Worm (Caenorhabditis elegans) whole organism, young adult: ENCODE results near the gene srxa-19.

Experiments used
- B0019.2 ChIP-seq: fragments of 200-800 bp; sonication (Bioruptor generic); conservative IDR thresholded peaks from 2 replicates; pipeline ENCODE4 v1.3.6; 2022; ENCODE audit warnings: missing genetic modification reagents, missing genetic modification characterization, missing compliant biosample characterization
- B0336.3 ChIP-seq: fragments of 200-800 bp; sonication (Bioruptor generic); IDR thresholded peaks from 2 replicates; pipeline ENCODE4 v1.3.6; 2022; ENCODE audit warnings: missing genetic modification characterization, missing compliant biosample characterization
- C06A6.2 ChIP-seq: fragments of 200-800 bp; sonication (Bioruptor generic); conservative IDR thresholded peaks from 2 replicates; pipeline ENCODE4 v1.3.6; 2022; ENCODE audit warnings: missing genetic modification characterization, missing compliant biosample characterization
- C17E4.6 ChIP-seq: fragments of 200-800 bp; sonication (Bioruptor generic); IDR thresholded peaks from 2 replicates; pipeline ENCODE4 v1.3.6; 2022; ENCODE audit warnings: missing genetic modification reagents, missing genetic modification characterization, missing compliant biosample characterization
- D2030.7 ChIP-seq: fragments of 200-800 bp; sonication (Bioruptor generic); IDR thresholded peaks from 2 replicates; pipeline ENCODE4 v1.3.6; 2022; ENCODE audit warnings: missing genetic modification reagents, missing genetic modification characterization, missing compliant biosample characterization
- F22D6.2 ChIP-seq: sonication (generic microtip); optimal IDR thresholded peaks from 2 replicates; lab custom pipeline; 2016; ENCODE audit warnings: mild to moderate bottlenecking, missing genetic modification characterization, missing compliant biosample characterization
- F33H1.4 ChIP-seq: fragments of 200-800 bp; sonication (Bioruptor generic); IDR thresholded peaks from 2 replicates; pipeline ENCODE4 v1.3.6; 2022; ENCODE audit warnings: missing genetic modification reagents, missing genetic modification characterization, missing compliant biosample characterization
- F49E8.2 ChIP-seq: sonication (generic microtip); optimal IDR thresholded peaks from 3 replicates; lab custom pipeline; 2017; ENCODE audit warnings: missing genetic modification characterization, mild to moderate bottlenecking, missing compliant biosample characterization, antibody characterized with exemption, moderate library complexity; ENCODE audit not compliant: insufficient read depth
- F57C9.4 ChIP-seq: sonication (generic microtip); optimal IDR thresholded peaks from 2 replicates; lab custom pipeline; 2017; ENCODE audit warnings: mild to moderate bottlenecking, missing genetic modification characterization, missing compliant biosample characterization
- T26A5.8 ChIP-seq: sonication (generic microtip); optimal IDR thresholded peaks from 2 replicates; lab custom pipeline; 2016; ENCODE audit warnings: missing genetic modification characterization, missing compliant biosample characterization
- aptf-2 ChIP-seq: fragments of 200-800 bp; sonication (Bioruptor generic); conservative IDR thresholded peaks from 2 replicates; pipeline ENCODE4 v1.3.6; 2022; ENCODE audit warnings: missing genetic modification reagents, missing genetic modification characterization, missing compliant biosample characterization
- aptf-3 ChIP-seq: fragments of 200-800 bp; sonication (Bioruptor generic); IDR thresholded peaks from 2 replicates; pipeline ENCODE4 v1.3.6; 2022; ENCODE audit warnings: missing genetic modification characterization, missing compliant biosample characterization
- atf-7 ChIP-seq: sonication (generic microtip); optimal IDR thresholded peaks from 2 replicates; lab custom pipeline; 2017; ENCODE audit warnings: mild to moderate bottlenecking, missing genetic modification characterization, missing compliant biosample characterization
- bed-2 ChIP-seq: fragments of 200-800 bp; sonication (Bioruptor generic); IDR thresholded peaks from 2 replicates; pipeline ENCODE4 v1.3.6; 2022; ENCODE audit warnings: missing genetic modification reagents, missing genetic modification characterization, missing compliant biosample characterization
- ceh-27 ChIP-seq: fragments of 200-800 bp; sonication (Bioruptor generic); optimal IDR thresholded peaks from 2 replicates; lab custom pipeline; 2018; ENCODE audit warnings: mild to moderate bottlenecking, missing genetic modification characterization, moderate library complexity, missing compliant biosample characterization
- die-1 ChIP-seq: sonication (generic microtip); optimal IDR thresholded peaks from 2 replicates; lab custom pipeline; 2016; ENCODE audit warnings: missing genotype, mild to moderate bottlenecking, missing genetic modification characterization, missing compliant biosample characterization
- dox-1 ChIP-seq: fragments of 200-800 bp; sonication (Bioruptor generic); IDR thresholded peaks from 2 replicates; pipeline ENCODE4 v1.3.6; 2022; ENCODE audit warnings: missing genetic modification reagents, missing genetic modification characterization, missing compliant biosample characterization
- dpl-1 ChIP-seq: fragments of 150-350 bp; optimal IDR thresholded peaks from 2 replicates; lab custom pipeline; 2014; ENCODE audit warnings: missing biosample characterization, missing genetic modification reagents, missing genetic modification characterization
- efl-1 ChIP-seq: fragments of 150-350 bp; optimal IDR thresholded peaks from 2 replicates; lab custom pipeline; 2014; ENCODE audit warnings: missing biosample characterization, missing genetic modification reagents, missing genetic modification characterization
- egl-18 ChIP-seq: fragments of 200-800 bp; sonication (Bioruptor generic); IDR thresholded peaks from 2 replicates; pipeline ENCODE4 v1.3.6; 2022; ENCODE audit warnings: missing genetic modification reagents, missing genetic modification characterization, missing compliant biosample characterization
- egl-44 ChIP-seq: fragments of 200-800 bp; sonication (Bioruptor generic); IDR thresholded peaks from 2 replicates; pipeline ENCODE4 v1.3.6; 2022; ENCODE audit warnings: missing genetic modification reagents, missing genetic modification characterization, missing compliant biosample characterization
- hlh-12 ChIP-seq: sonication (generic microtip); optimal IDR thresholded peaks from 2 replicates; lab custom pipeline; 2016; ENCODE audit warnings: missing genetic modification characterization, missing compliant biosample characterization
- hmg-20 ChIP-seq: fragments of 200-800 bp; sonication (Bioruptor generic); IDR thresholded peaks from 2 replicates; pipeline ENCODE4 v1.3.6; 2022; ENCODE audit warnings: missing genetic modification reagents, missing genetic modification characterization, missing compliant biosample characterization
- lin-26 ChIP-seq: fragments of 200-800 bp; sonication (Bioruptor generic); IDR thresholded peaks from 2 replicates; pipeline ENCODE4 v1.3.6; 2022; ENCODE audit warnings: missing genetic modification reagents, missing genetic modification characterization, missing compliant biosample characterization
- madf-10 ChIP-seq: sonication (generic microtip); optimal IDR thresholded peaks from 2 replicates; lab custom pipeline; 2016; ENCODE audit warnings: mild to moderate bottlenecking, missing genetic modification characterization, missing compliant biosample characterization
- madf-6 ChIP-seq: fragments of 200-800 bp; sonication (Bioruptor generic); IDR thresholded peaks from 2 replicates; pipeline ENCODE4 v1.3.6; 2022; ENCODE audit warnings: missing genetic modification reagents, missing genetic modification characterization, missing compliant biosample characterization
- mel-28 ChIP-seq: sonication (generic microtip); optimal IDR thresholded peaks from 2 replicates; lab custom pipeline; 2016; ENCODE audit warnings: borderline replicate concordance, mild to moderate bottlenecking, missing genetic modification characterization, missing compliant biosample characterization
- mes-4 ChIP-seq: sonication (generic microtip); optimal IDR thresholded peaks from 2 replicates; lab custom pipeline; 2016; ENCODE audit warnings: missing genotype, missing genetic modification characterization, missing compliant biosample characterization
- nfya-1 ChIP-seq: sonication (generic microtip); optimal IDR thresholded peaks from 2 replicates; lab custom pipeline; 2017; ENCODE audit warnings: antibody characterized with exemption, missing compliant biosample characterization, missing genetic modification characterization, borderline replicate concordance; ENCODE audit not compliant: insufficient read depth
- pha-4 ChIP-seq: fragments of 150-350 bp; sonication (generic microtip); optimal IDR thresholded peaks from 2 replicates; lab custom pipeline; 2014; ENCODE audit warnings: missing biosample characterization, missing genetic modification reagents, missing genetic modification characterization
- rpc-1 ChIP-seq, 2 experiments: fragments of 150-350 bp in 1 of 2; sonication (generic microtip) in 1 of 2; optimal IDR thresholded peaks; 2 replicates each; lab custom pipeline; 2014 to 2018; ENCODE audit warnings: missing biosample characterization in 1 of 2, missing genetic modification characterization in 1 of 2, missing genetic modification reagents in 1 of 2, missing genotype in 1 of 2
- somi-1 ChIP-seq: fragments of 200-800 bp; sonication (Bioruptor generic); optimal IDR thresholded peaks from 2 replicates; lab custom pipeline; 2018; ENCODE audit warnings: mild to moderate bottlenecking, missing genetic modification characterization, missing compliant biosample characterization
- unc-130 ChIP-seq: sonication (generic microtip); optimal IDR thresholded peaks from 2 replicates; lab custom pipeline; 2016; ENCODE audit warnings: missing genetic modification reagents, missing genetic modification characterization, missing compliant biosample characterization
- zfh-2 ChIP-seq: fragments of 200-800 bp; sonication (Bioruptor generic); conservative IDR thresholded peaks from 2 replicates; pipeline ENCODE4 v1.3.6; 2022; ENCODE audit warnings: missing genetic modification reagents, missing genetic modification characterization, missing compliant biosample characterization
- ztf-26 ChIP-seq: sonication (generic microtip); optimal IDR thresholded peaks from 2 replicates; lab custom pipeline; 2017; ENCODE audit warnings: missing genetic modification characterization, missing compliant biosample characterization
- ztf-6 ChIP-seq: fragments of 200-800 bp; sonication (Bioruptor generic); IDR thresholded peaks from 2 replicates; pipeline ENCODE4 v1.3.6; 2022; ENCODE audit warnings: missing genetic modification reagents, missing genetic modification characterization, missing compliant biosample characterization

The srxa-19 gene

ce11 chrV:10123324-10123723 is 754 bp upstream of the srxa-19 start, which contains the start of gene C08B6.6:
C08B6.6 (plus strand) TSS chrV:10123624.
- no peak for TF ChIP-seq ztf-6
- TF ChIP-seq aptf-2: no peak
- no peak for TF ChIP-seq nfya-1 (tag; lab: Kevin White, UChicago)
- TF ChIP-seq pha-4 (tag; lab: Kevin White, UChicago): no peak
- no peak for TF ChIP-seq efl-1
- TF ChIP-seq atf-7 (tag; lab: Kevin White, UChicago): no peak
- no peak for TF ChIP-seq D2030.7
- TF ChIP-seq C06A6.2 (GFP tag; lab: Robert Waterston, UW): no peak
- TF ChIP-seq somi-1 (GFP tag; lab: Kevin White, UChicago): no peak
- no peak for TF ChIP-seq mel-28 (tag; lab: Kevin White, UChicago)
- no peak for TF ChIP-seq aptf-3 (GFP tag; lab: Robert Waterston, UW)
- no peak for TF ChIP-seq egl-18
- TF ChIP-seq, all 124 proteins: peak for 0

ce11 chrV:10120898-10121297 is 1.7 kb downstream of the srxa-19 start, which contains the start of gene srxa-18:
srxa-18 (minus strand) TSS chrV:10120997.
- TF ChIP-seq madf-6: no peak
- TF ChIP-seq ceh-27 (GFP tag; lab: Kevin White, UChicago): no peak
- no peak for TF ChIP-seq F57C9.4 (tag; lab: Kevin White, UChicago)
- no peak for TF ChIP-seq atf-7 (tag; lab: Kevin White, UChicago)
- no peak for TF ChIP-seq C17E4.6 (GFP tag; lab: Robert Waterston, UW)
- no peak for TF ChIP-seq bed-2 (GFP tag; lab: Robert Waterston, UW)
- no peak for TF ChIP-seq F49E8.2 (tag; lab: Kevin White, UChicago)
- no peak for TF ChIP-seq madf-10 (tag; lab: Kevin White, UChicago)
- no peak for TF ChIP-seq zfh-2
- no peak for TF ChIP-seq die-1 (tag; lab: Kevin White, UChicago)
- no peak for TF ChIP-seq F22D6.2
- TF ChIP-seq, all 124 proteins: peak for 0

ce11 chrV:10117465-10117864 is 5.1 kb downstream of the srxa-19 start, which contains the start of gene C08B6.5:
C08B6.5 (plus strand) TSS chrV:10117765.
- TF ChIP-seq B0019.2: no peak
- TF ChIP-seq atf-7 (tag; lab: Kevin White, UChicago): no peak
- TF ChIP-seq unc-130 (GFP tag; lab: Kevin White, UChicago): no peak
- TF ChIP-seq F33H1.4 (GFP tag; lab: Robert Waterston, UW): no peak
- no peak for TF ChIP-seq ztf-6
- TF ChIP-seq lin-26 (GFP tag; lab: Robert Waterston, UW): no peak
- no peak for TF ChIP-seq hmg-20 (GFP tag; lab: Robert Waterston, UW)
- no peak for TF ChIP-seq rpc-1 (optimal IDR thresholded peaks at IDR 0.05; lab: Kevin White, UChicago)
- no peak for TF ChIP-seq rpc-1 (tag; optimal IDR thresholded peaks at IDR 0.05; lab: Kevin White, UChicago)
- TF ChIP-seq mes-4: no peak
- no peak for TF ChIP-seq T26A5.8 (tag; lab: Kevin White, UChicago)
- TF ChIP-seq ztf-26 (tag; lab: Kevin White, UChicago): no peak
- no peak for TF ChIP-seq dox-1 (GFP tag; lab: Robert Waterston, UW)
- TF ChIP-seq somi-1 (GFP tag; lab: Kevin White, UChicago): no peak
- no peak for TF ChIP-seq die-1 (tag; lab: Kevin White, UChicago)
- no peak for TF ChIP-seq dpl-1 (GFP tag; lab: Kevin White, UChicago)
- TF ChIP-seq hlh-12: no peak
- no peak for TF ChIP-seq B0336.3 (GFP tag; lab: Robert Waterston, UW)

ce11 chrV:10114329-10114728 is 8.2 kb downstream of the srxa-19 start, which contains the start of gene cht-5:
cht-5 (plus strand) TSS chrV:10114629.
- TF ChIP-seq aptf-2 (no peak), egl-44 (GFP tag; lab: Robert Waterston, UW) (no peak), die-1 (tag; lab: Kevin White, UChicago) (no peak), T26A5.8 (tag; lab: Kevin White, UChicago) (no peak)
